Worm (Caenorhabditis elegans): ENCODE measurements around the gene best-23.

- no peak for TF ChIP-seq ztf-4 (tag; optimal IDR thresholded peaks at IDR 0.05)
- no peak for TF ChIP-seq ama-1 (optimal IDR thresholded peaks at IDR 0.05)
- no peak for TF ChIP-seq dpl-1 (GFP tag; optimal IDR thresholded peaks at IDR 0.05)
- no peak for TF ChIP-seq hlh-17 (GFP tag; optimal IDR thresholded peaks at IDR 0.05; ENCODE audit: borderline replicate concordance)
- TF ChIP-seq snu-23 (GFP tag; optimal IDR thresholded peaks at IDR 0.05) = no peak
- TF ChIP-seq nhr-12 (tag; optimal IDR thresholded peaks at IDR 0.05) = no peak
- TF ChIP-seq sox-4 (tag; optimal IDR thresholded peaks at IDR 0.05) = no peak
- no peak for TF ChIP-seq nhr-90 (tag; optimal IDR thresholded peaks at IDR 0.05; ENCODE audit: poor library complexity)
- no peak for TF ChIP-seq ceh-8 (GFP tag; optimal IDR thresholded peaks at IDR 0.05)
- TF ChIP-seq hpl-2 (GFP tag; optimal IDR thresholded peaks at IDR 0.05) = no peak
- TF ChIP-seq lsy-2 (tag; optimal IDR thresholded peaks at IDR 0.05) = no peak
- TF ChIP-seq lin-39 (tag; optimal IDR thresholded peaks at IDR 0.05) = no peak
Observed at ce11 chrII:7889321-7889720, 18.1 kb downstream of the best-23 start.
